Worm (Caenorhabditis elegans) whole organism, L4 larva: Measurements from ENCODE around the gene egl-10.

Source experiments
- egl-27 ChIP-seq: sonication (generic microtip); optimal IDR thresholded peaks from 3 replicates; lab custom pipeline; 2017; ENCODE audit warnings: missing biosample characterization, missing genetic modification reagents, missing genetic modification characterization
- unc-39 ChIP-seq: sonication (generic microtip); optimal IDR thresholded peaks from 2 replicates; lab custom pipeline; 2017; ENCODE audit warnings: missing biosample characterization, missing genetic modification characterization

- no peak for TF ChIP-seq egl-27 (tag; lab: Kevin White, UChicago)
- no peak for TF ChIP-seq unc-39 (tag; lab: Kevin White, UChicago)
Measured at ce11 chrV:12427826-12428225, 35.0 kb downstream of the egl-10 start.
